Fruit fly (Drosophila melanogaster): ENCODE data around the gene CG15332.

- TF ChIP-seq Myc (optimal IDR thresholded peaks at IDR 0.05): no peak
- TF ChIP-seq h (optimal IDR thresholded peaks at IDR 0.05): no peak
- TF ChIP-seq psq (optimal IDR thresholded peaks at IDR 0.05): no peak
- TF ChIP-seq Sin3A (optimal IDR thresholded peaks at IDR 0.05): no peak
Observed at dm6 chrX:7934679-7935078, 21.1 kb downstream of the CG15332 start, which contains the start of gene RpS14b.

Data from Kc167 (cell line).